Worm (Caenorhabditis elegans): ENCODE measurements around the gene slc-36.5.

Gene slc-36.5

ce11 chrII:6913309-6913708 lies 36.5 kb upstream of the slc-36.5 start, which contains the start of gene cyn-10 (continued):
- TF ChIP-seq unc-62 (GFP tag; optimal IDR thresholded peaks at IDR 0.05 in 1 of 2) (no peak), unc-62 (tag; optimal IDR thresholded peaks at IDR 0.05) (no peak), ceh-62 (tag; optimal IDR thresholded peaks at IDR 0.05) (no peak), F49E8.2 (tag; optimal IDR thresholded peaks at IDR 0.05; ENCODE audit: borderline replicate concordance) (peak; percentile 6), nhr-102 (tag; optimal IDR thresholded peaks at IDR 0.05) (peak; percentile 66), rbr-2 (tag; optimal IDR thresholded peaks at IDR 0.05) (peak; percentile 45), lin-29 (GFP tag; IDR thresholded peaks at IDR 0.05) (no peak), Y48G9A.11 (GFP tag; IDR thresholded peaks at IDR 0.05) (peak; percentile 81), mxl-2 (GFP tag; conservative IDR thresholded peaks at IDR 0.05) (no peak), ces-1 (GFP tag; optimal IDR thresholded peaks at IDR 0.05) (no peak), daf-12 (tag; optimal IDR thresholded peaks at IDR 0.05) (no peak), nhr-10 (tag; optimal IDR thresholded peaks at IDR 0.05) (no peak), Y75B8A.6 (GFP tag; IDR thresholded peaks at IDR 0.05) (no peak), zip-11 (GFP tag; IDR thresholded peaks at IDR 0.05) (no peak), snpc-4 (tag; optimal IDR thresholded peaks at IDR 0.05) (no peak), F44E2.7 (GFP tag; IDR thresholded peaks at IDR 0.05) (no peak), mxl-3 (GFP tag; optimal IDR thresholded peaks at IDR 0.05) (no peak), nhr-111 (GFP tag; optimal IDR thresholded peaks at IDR 0.05) (no peak), duxl-1 (tag; optimal IDR thresholded peaks at IDR 0.05; ENCODE audit: poor library complexity) (peak; percentile 66), madf-9 (GFP tag; conservative IDR thresholded peaks at IDR 0.05) (peak; percentile 83), spr-1 (tag; optimal IDR thresholded peaks at IDR 0.05) (no peak), daf-8 (GFP tag; IDR thresholded peaks at IDR 0.05) (no peak), zfp-3 (GFP tag; conservative IDR thresholded peaks at IDR 0.05) (peak; percentile 76; the same call in 1 of the 2 replicates), php-3 (GFP tag; IDR thresholded peaks at IDR 0.05) (no peak), pha-4 (GFP tag; IDR thresholded peaks at IDR 0.05) (no peak), pha-4 (tag; optimal IDR thresholded peaks at IDR 0.05) (peak; percentile 21), daf-19 (GFP tag; conservative IDR thresholded peaks at IDR 0.05) (no peak), dmd-6 (GFP tag; IDR thresholded peaks at IDR 0.05) (peak; percentile 83), T20F7.1 (GFP tag; optimal IDR thresholded peaks at IDR 0.05) (peak; percentile 61), arid-1 (GFP tag; conservative IDR thresholded peaks at IDR 0.05) (no peak), tag-97 (GFP tag; IDR thresholded peaks at IDR 0.05) (peak; percentile 91; the same call in 1 of the 2 replicates), nhr-41 (GFP tag; IDR thresholded peaks at IDR 0.05) (no peak), aly-2 (tag; optimal IDR thresholded peaks at IDR 0.05) (no peak), egl-43 (GFP tag; IDR thresholded peaks at IDR 0.05) (no peak), lin-1 (GFP tag; IDR thresholded peaks at IDR 0.05) (no peak), nhr-28 (tag; optimal IDR thresholded peaks at IDR 0.05) (peak; percentile 15), ceh-82 (tag; optimal IDR thresholded peaks at IDR 0.05) (no peak), aha-1 (tag) (peak; percentile 99), lin-39 (tag; optimal IDR thresholded peaks at IDR 0.05) (no peak), nhr-76 (tag; optimal IDR thresholded peaks at IDR 0.05) (no peak), ceh-32 (tag; optimal IDR thresholded peaks at IDR 0.05; ENCODE audit: poor library complexity) (peak; percentile 4), unc-39 (tag; optimal IDR thresholded peaks at IDR 0.05) (no peak), ama-1 (optimal IDR thresholded peaks at IDR 0.05) (no peak), nhr-237 (tag; optimal IDR thresholded peaks at IDR 0.05) (no peak), lin-13 (GFP tag; optimal IDR thresholded peaks at IDR 0.05) (no peak), Y105C5A.15 (GFP tag; IDR thresholded peaks at IDR 0.05) (no peak), ztf-11 (tag; optimal IDR thresholded peaks at IDR 0.05) (no peak), madf-5 (GFP tag; IDR thresholded peaks at IDR 0.05) (no peak; a peak in 1 of 4 replicates), jun-1 (tag; optimal IDR thresholded peaks at IDR 0.05) (no peak), F26F4.8 (GFP tag; conservative IDR thresholded peaks at IDR 0.05) (no peak), hif-1 (tag; optimal IDR thresholded peaks at IDR 0.05) (peak in 1 of 2 experiments; percentile 86), mes-2 (tag; optimal IDR thresholded peaks at IDR 0.05; ENCODE audit: poor library complexity, severe bottlenecking) (peak; percentile 100), mdt-29 (GFP tag; IDR thresholded peaks at IDR 0.05) (0 out of 2 replicates have a peak, but pooled peaks have one; percentile 25)
